Fruit fly (Drosophila melanogaster): ENCODE data around the gene CG4995.

The CG4995 gene

DNA sequence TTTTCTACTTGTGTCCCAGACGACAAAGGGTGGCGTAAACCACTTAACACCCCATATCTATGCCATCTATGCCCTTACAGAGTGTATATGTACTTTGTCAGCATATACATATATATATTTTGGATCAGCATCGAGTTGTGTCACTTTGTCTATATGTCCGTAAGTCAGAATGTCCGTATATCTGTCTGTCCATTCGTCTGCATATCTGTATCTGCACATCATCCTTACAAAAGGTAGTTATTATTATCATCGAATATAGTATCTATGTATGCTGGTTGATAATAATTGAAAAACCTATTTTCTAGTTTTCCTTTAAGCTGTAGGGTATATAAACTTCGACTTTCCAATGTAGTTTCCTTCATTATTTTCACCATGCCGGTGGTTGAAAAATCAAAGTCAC is 28.9 kb downstream of the CG4995 start (continued):
- TF ChIP-seq sc (optimal IDR thresholded peaks at IDR 0.05) = no peak
- TF ChIP-seq sc (GFP tag; optimal IDR thresholded peaks at IDR 0.05) = no peak
- peak; percentile 45 for TF ChIP-seq phol (tag; optimal IDR thresholded peaks at IDR 0.05)
- TF ChIP-seq schlank (tag; optimal IDR thresholded peaks at IDR 0.05) = no peak
- no peak for TF ChIP-seq CG12769 (tag; optimal IDR thresholded peaks at IDR 0.05)
- TF ChIP-seq D19B (GFP tag; optimal IDR thresholded peaks at IDR 0.05) = no peak
- TF ChIP-seq so (GFP tag; IDR thresholded peaks at IDR 0.05) = no peak
- no peak for TF ChIP-seq Hmx (GFP tag; optimal IDR thresholded peaks at IDR 0.05)
- no peak for TF ChIP-seq CG43689 (GFP tag; IDR thresholded peaks at IDR 0.05)
- no peak for TF ChIP-seq CG7839 (tag; optimal IDR thresholded peaks at IDR 0.05)
- TF ChIP-seq GATAe (GFP tag; conservative IDR thresholded peaks at IDR 0.05) = no peak
- no peak for TF ChIP-seq mirr (GFP tag; optimal IDR thresholded peaks at IDR 0.05)
- TF ChIP-seq Taf1 (GFP tag; IDR thresholded peaks at IDR 0.05) = no peak
- no peak for TF ChIP-seq emc (GFP tag; optimal IDR thresholded peaks at IDR 0.05)
- no peak for TF ChIP-seq CG17186 (GFP tag; optimal IDR thresholded peaks at IDR 0.05)
- no peak for TF ChIP-seq E2f1 (GFP tag; IDR thresholded peaks at IDR 0.05)
- TF ChIP-seq CG10979 (tag; optimal IDR thresholded peaks at IDR 0.05) = peak; percentile 58
- no peak for TF ChIP-seq Hey (tag; optimal IDR thresholded peaks at IDR 0.05)
- no peak for TF ChIP-seq CG14667 (GFP tag; IDR thresholded peaks at IDR 0.05)
- no peak for TF ChIP-seq Adf1 (GFP tag; IDR thresholded peaks at IDR 0.05)
- no peak for TF ChIP-seq CG16815 (GFP tag; optimal IDR thresholded peaks at IDR 0.05)
- TF ChIP-seq B-H1 (GFP tag; IDR thresholded peaks at IDR 0.05) = no peak
- TF ChIP-seq CG15073 (GFP tag; optimal IDR thresholded peaks at IDR 0.05) = no peak
- peak; percentile 71 for TF ChIP-seq CG11504 (tag; optimal IDR thresholded peaks at IDR 0.05)
- no peak for TF ChIP-seq pzg (GFP tag; optimal IDR thresholded peaks at IDR 0.05)
- peak; percentile 15 for TF ChIP-seq Ets65A (GFP tag)
- no peak for TF ChIP-seq cwo (GFP tag; optimal IDR thresholded peaks at IDR 0.05)
- TF ChIP-seq CG1647 (GFP tag; optimal IDR thresholded peaks at IDR 0.05) = no peak
- TF ChIP-seq Antp (GFP tag; optimal IDR thresholded peaks at IDR 0.05) = no peak
- TF ChIP-seq CG3847 (GFP tag; IDR thresholded peaks at IDR 0.05) = no peak
- no peak for TF ChIP-seq CG13775 (GFP tag; optimal IDR thresholded peaks at IDR 0.05)
- 0 out of 3 replicates have a peak, but pooled peaks have one; percentile 17 for TF ChIP-seq CG7357 (GFP tag; IDR thresholded peaks at IDR 0.05)
- TF ChIP-seq CG8388 (GFP tag; optimal IDR thresholded peaks at IDR 0.05) = peak; percentile 29
- TF ChIP-seq sisA (GFP tag; IDR thresholded peaks at IDR 0.05) = no peak
- TF ChIP-seq disco-r (GFP tag; optimal IDR thresholded peaks at IDR 0.05) = no peak
- peak; percentile 2 for TF ChIP-seq pnt (GFP tag; optimal IDR thresholded peaks at IDR 0.05)
- TF ChIP-seq CG7786 (GFP tag; optimal IDR thresholded peaks at IDR 0.05) = no peak
- no peak for TF ChIP-seq lilli (GFP tag; optimal IDR thresholded peaks at IDR 0.05)
- no peak for TF ChIP-seq Sry-δ (GFP tag; optimal IDR thresholded peaks at IDR 0.05)
- no peak for TF ChIP-seq stwl (tag; optimal IDR thresholded peaks at IDR 0.05)
- no peak for TF ChIP-seq CG10366 (GFP tag; IDR thresholded peaks at IDR 0.05)
- TF ChIP-seq Camta (GFP tag; optimal IDR thresholded peaks at IDR 0.05) = no peak
- no peak for TF ChIP-seq ara (GFP tag; IDR thresholded peaks at IDR 0.05)
- no peak for TF ChIP-seq Sin3A (optimal IDR thresholded peaks at IDR 0.05)
- TF ChIP-seq CkIIα-i1 (GFP tag; IDR thresholded peaks at IDR 0.05) = no peak
- peak in 1 of 2 experiments; percentile 2 for TF ChIP-seq chif (GFP tag; optimal IDR thresholded peaks at IDR 0.05)
- no peak for TF ChIP-seq CG4820 (GFP tag; optimal IDR thresholded peaks at IDR 0.05)
- TF ChIP-seq zf30C (GFP tag; optimal IDR thresholded peaks at IDR 0.05) = no peak
- peak; percentile 12 for TF ChIP-seq CG2202 (tag; optimal IDR thresholded peaks at IDR 0.05)
- TF ChIP-seq salm (tag; optimal IDR thresholded peaks at IDR 0.05) = no peak
- no peak for TF ChIP-seq CG11456 (GFP tag; IDR thresholded peaks at IDR 0.05)
- no peak for TF ChIP-seq ab (GFP tag; optimal IDR thresholded peaks at IDR 0.05)
- TF ChIP-seq gem (tag; optimal IDR thresholded peaks at IDR 0.05) = no peak
- no peak for TF ChIP-seq gfzf (GFP tag; optimal IDR thresholded peaks at IDR 0.05)
